Fruit fly (Drosophila melanogaster): ENCODE results near the gene Galk.
A peak's percentile ranks its signal among the peaks of the same experiment; 100 is the strongest.

Gene Galk

DNA sequence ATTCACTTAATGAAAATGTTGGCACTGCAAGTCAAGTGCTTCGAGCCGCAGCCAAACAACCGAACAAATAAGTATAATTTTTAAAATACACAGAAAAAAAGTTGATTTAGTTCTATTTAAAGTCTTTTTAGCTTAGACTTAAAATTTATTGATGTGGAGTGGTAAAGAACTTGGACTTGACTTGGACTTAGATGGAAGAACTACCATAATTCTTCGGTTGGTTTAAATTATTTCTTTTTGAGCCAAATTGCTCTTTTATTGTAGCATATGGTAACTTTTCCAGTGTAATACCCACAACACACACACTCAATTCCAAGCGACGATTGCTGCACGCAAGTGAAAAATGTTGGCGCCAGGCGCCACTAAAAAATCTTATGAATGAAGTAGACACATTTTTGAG is 42.2 kb upstream of the Galk start:
- TF ChIP-seq gt (GFP tag; IDR thresholded peaks at IDR 0.05) (no peak), nerfin-1 (tag; optimal IDR thresholded peaks at IDR 0.05) (no peak), bsh (GFP tag; optimal IDR thresholded peaks at IDR 0.05) (peak in 1 of 2 experiments; percentile 79), slp2 (GFP tag; optimal IDR thresholded peaks at IDR 0.05) (peak; percentile 19), scrt (GFP tag; optimal IDR thresholded peaks at IDR 0.05) (no peak), CG18262 (tag; optimal IDR thresholded peaks at IDR 0.05) (peak; percentile 62), CG8089 (GFP tag; optimal IDR thresholded peaks at IDR 0.05) (peak; percentile 21), Dll (GFP tag; IDR thresholded peaks at IDR 0.05; ENCODE audit: partially characterized antibody) (no peak), pnt (GFP tag; optimal IDR thresholded peaks at IDR 0.05) (no peak), CG15269 (tag; optimal IDR thresholded peaks at IDR 0.05) (peak; percentile 30), CG11093 (GFP tag; IDR thresholded peaks at IDR 0.05) (peak; percentile 43; the same call in 1 of the 3 replicates), Aef1 (GFP tag; IDR thresholded peaks at IDR 0.05) (no peak), kah (GFP tag; optimal IDR thresholded peaks at IDR 0.05) (no peak), CG30403 (GFP tag; optimal IDR thresholded peaks at IDR 0.05) (peak; percentile 40), Atf6 (GFP tag; IDR thresholded peaks at IDR 0.05) (no peak), zfh1 (GFP tag; IDR thresholded peaks at IDR 0.05) (peak; percentile 52; the same call in 1 of the 3 replicates), CG31441 (GFP tag; IDR thresholded peaks at IDR 0.05) (peak; percentile 51; the same call in 1 of the 2 replicates), CG8359 (GFP tag; optimal IDR thresholded peaks at IDR 0.05; ENCODE audit: borderline replicate concordance) (no peak), CG11398 (GFP tag; optimal IDR thresholded peaks at IDR 0.05) (peak; percentile 8), btn (GFP tag; optimal IDR thresholded peaks at IDR 0.05) (no peak), CG13624 (GFP tag; optimal IDR thresholded peaks at IDR 0.05) (no peak), Eip74EF (GFP tag; optimal IDR thresholded peaks at IDR 0.05) (no peak), gfzf (GFP tag; optimal IDR thresholded peaks at IDR 0.05) (no peak), tll (GFP tag; optimal IDR thresholded peaks at IDR 0.05) (no peak), Hand (GFP tag; optimal IDR thresholded peaks at IDR 0.05) (no peak), unc-4 (GFP tag; IDR thresholded peaks at IDR 0.05; ENCODE audit: partially characterized antibody) (no peak), chm (GFP tag; IDR thresholded peaks at IDR 0.05) (peak; percentile 64; the same call in 1 of the 2 replicates), CG14014 (GFP tag; IDR thresholded peaks at IDR 0.05) (peak; percentile 44; the same call in 1 of the 2 replicates), CG12155 (GFP tag; optimal IDR thresholded peaks at IDR 0.05) (no peak), Drgx (GFP tag; IDR thresholded peaks at IDR 0.05) (no peak), Hmr (GFP tag; optimal IDR thresholded peaks at IDR 0.05) (no peak), inv (GFP tag; IDR thresholded peaks at IDR 0.05; ENCODE audit: partially characterized antibody) (no peak), sim (GFP tag; IDR thresholded peaks at IDR 0.05) (no peak), Dfd (GFP tag; optimal IDR thresholded peaks at IDR 0.05) (no peak), zf30C (GFP tag; optimal IDR thresholded peaks at IDR 0.05) (peak; percentile 69), CG15514 (GFP tag; optimal IDR thresholded peaks at IDR 0.05) (no peak), CG11456 (GFP tag; IDR thresholded peaks at IDR 0.05) (no peak), lmd (GFP tag; IDR thresholded peaks at IDR 0.05) (no peak), H2.0 (GFP tag; IDR thresholded peaks at IDR 0.05) (no peak), az2 (GFP tag; optimal IDR thresholded peaks at IDR 0.05) (peak; percentile 52), Stat92E (GFP tag; optimal IDR thresholded peaks at IDR 0.05) (no peak), CG6254 (GFP tag; optimal IDR thresholded peaks at IDR 0.05) (no peak), CG9932 (GFP tag; IDR thresholded peaks at IDR 0.05) (no peak), dpn (GFP tag; optimal IDR thresholded peaks at IDR 0.05) (peak; percentile 33 to 48), CG10654 (GFP tag; optimal IDR thresholded peaks at IDR 0.05) (no peak), sob (GFP tag; IDR thresholded peaks at IDR 0.05) (no peak), CG10565 (GFP tag; optimal IDR thresholded peaks at IDR 0.05) (no peak), HLH4C (GFP tag; IDR thresholded peaks at IDR 0.05; ENCODE audit: partially characterized antibody) (no peak), CG7357 (GFP tag; IDR thresholded peaks at IDR 0.05) (no peak), pita (GFP tag; optimal IDR thresholded peaks at IDR 0.05) (no peak)
